Worm (Caenorhabditis elegans) whole organism, midembryonic: ENCODE data around the gene efl-3.

Source experiments
- cog-1 ChIP-seq: sonication (generic microtip); optimal IDR thresholded peaks from 2 replicates; lab custom pipeline; 2016; ENCODE audit warnings: missing genetic modification characterization, missing compliant biosample characterization
- flt-1 ChIP-seq: fragments of 200-800 bp; sonication (Bioruptor generic); IDR thresholded peaks from 2 replicates; pipeline ENCODE4 v1.3.6; 2022; ENCODE audit warnings: missing genetic modification characterization, missing compliant biosample characterization
- ref-1 ChIP-seq: fragments of 200-800 bp; sonication (Bioruptor generic); conservative IDR thresholded peaks from 2 replicates; pipeline ENCODE4 v1.3.6; 2022; ENCODE audit warnings: missing genetic modification reagents, missing genetic modification characterization, missing compliant biosample characterization
- ztf-29 ChIP-seq: fragments of 200-800 bp; sonication (Bioruptor generic); IDR thresholded peaks from 2 replicates; pipeline ENCODE4 v1.3.6; 2022; ENCODE audit warnings: missing genetic modification reagents, missing genetic modification characterization, missing compliant biosample characterization

DNA sequence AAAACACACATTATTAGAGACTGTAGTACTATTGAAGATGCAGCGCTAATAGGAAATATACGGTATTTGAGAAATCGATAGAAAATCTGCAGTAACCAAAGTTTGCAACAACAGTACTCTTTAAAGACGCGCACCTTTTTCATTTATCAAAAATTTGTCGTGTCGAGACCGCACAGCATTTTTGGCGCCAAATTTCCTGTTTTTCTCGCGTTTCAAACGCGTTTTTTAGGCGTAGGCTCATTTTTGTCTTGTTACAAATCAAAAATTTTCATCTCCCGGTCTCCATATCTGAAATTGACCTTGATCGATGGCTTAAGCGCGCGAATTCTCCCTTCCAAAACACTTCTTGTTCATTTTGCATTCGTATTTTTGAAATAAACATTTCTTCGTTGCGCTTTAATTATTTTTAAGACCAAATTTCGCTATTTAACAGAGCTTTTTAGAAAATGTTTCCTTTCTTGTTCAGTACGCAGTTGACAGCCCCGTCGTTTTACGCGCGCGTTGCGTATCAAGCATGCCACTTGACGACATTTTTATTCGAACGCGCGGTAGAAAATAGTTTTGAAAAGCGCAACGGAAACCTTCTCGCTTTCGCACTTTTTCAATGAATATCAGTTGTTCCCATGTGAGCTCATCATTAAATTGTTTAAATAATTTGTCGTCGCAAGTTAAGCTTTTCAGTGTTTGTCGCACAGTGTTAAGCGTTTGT lies 44.4 kb downstream of the efl-3 start:
- TF ChIP-seq cog-1 (tag; lab: Kevin White, UChicago) (no peak), flt-1 (GFP tag; lab: Robert Waterston, UW) (no peak), ztf-29 (GFP tag; lab: Robert Waterston, UW) (no peak), ref-1 (no peak)
